Fruit fly (Drosophila melanogaster) whole organism, embryonic: ENCODE data around the gene CG33107.

ENCODE experiments used
- Atf3 ChIP-seq: fragments of 200-800 bp; sonication (Bioruptor generic); optimal IDR thresholded peaks from 3 replicates; lab custom pipeline; 2016; ENCODE audit warnings: missing biosample characterization, missing genetic modification characterization
- B-H2 ChIP-seq: fragments of 200-800 bp; sonication (Bioruptor generic); optimal IDR thresholded peaks from 2 replicates; lab custom pipeline; 2018; ENCODE audit warnings: missing biosample characterization, mild to moderate bottlenecking, missing genetic modification characterization
- CG10209 ChIP-seq: fragments of 200-800 bp; sonication (Bioruptor generic); optimal IDR thresholded peaks from 3 replicates; lab custom pipeline; 2017; ENCODE audit warnings: missing biosample characterization, mild to moderate bottlenecking, missing genetic modification characterization, missing genetic modification reagents
- CG10267 ChIP-seq: fragments of 200-800 bp; sonication (Bioruptor generic); optimal IDR thresholded peaks from 2 replicates; lab custom pipeline; 2018; ENCODE audit warnings: missing biosample characterization, mild to moderate bottlenecking, missing genetic modification characterization, moderate library complexity
- CG10366 ChIP-seq: fragments of 200-800 bp; sonication (Bioruptor generic); IDR thresholded peaks from 2 replicates; pipeline ENCODE4 v1.3.6; 2022; ENCODE audit warnings: missing biosample characterization, missing genetic modification characterization
- CG11085 ChIP-seq: fragments of 200-800 bp; sonication (Bioruptor generic); IDR thresholded peaks from 2 replicates; pipeline ENCODE4 v1.3.6; 2022; ENCODE audit warnings: missing biosample characterization, missing genetic modification characterization
- CG11723 ChIP-seq: fragments of 200-800 bp; sonication (Bioruptor generic); optimal IDR thresholded peaks from 2 replicates; lab custom pipeline; 2017; ENCODE audit warnings: missing biosample characterization, mild to moderate bottlenecking, missing genetic modification characterization
- CG12219 ChIP-seq: fragments of 200-800 bp; sonication (Bioruptor generic); optimal IDR thresholded peaks from 3 replicates; lab custom pipeline; 2018; ENCODE audit warnings: missing biosample characterization, mild to moderate bottlenecking, missing genetic modification characterization
- CG1529 ChIP-seq: fragments of 200-800 bp; sonication (Bioruptor generic); optimal IDR thresholded peaks from 3 replicates; lab custom pipeline; 2018; ENCODE audit warnings: missing biosample characterization, missing genetic modification characterization
- CG15479 ChIP-seq: fragments of 200-800 bp; sonication (Bioruptor generic); optimal IDR thresholded peaks from 3 replicates; lab custom pipeline; 2019; ENCODE audit warnings: missing biosample characterization, mild to moderate bottlenecking, missing genetic modification characterization, moderate library complexity
- CG15514 ChIP-seq: fragments of 200-800 bp; sonication (Bioruptor generic); optimal IDR thresholded peaks from 3 replicates; lab custom pipeline; 2017; ENCODE audit warnings: missing biosample characterization, missing genetic modification characterization, mild to moderate bottlenecking, moderate library complexity, missing genetic modification reagents
- CG15696 ChIP-seq: fragments of 200-800 bp; sonication (Bioruptor generic); optimal IDR thresholded peaks from 2 replicates; lab custom pipeline; 2019; ENCODE audit warnings: missing biosample characterization, mild to moderate bottlenecking, missing genetic modification characterization, moderate library complexity
- CG18262 ChIP-seq: fragments of 200-800 bp; optimal IDR thresholded peaks from 3 replicates; lab custom pipeline; 2019; ENCODE audit warnings: missing biosample characterization, mild to moderate bottlenecking, missing genetic modification characterization, moderate library complexity
- CG18764 ChIP-seq: fragments of 200-800 bp; sonication (Bioruptor generic); optimal IDR thresholded peaks from 3 replicates; lab custom pipeline; 2016; ENCODE audit warnings: missing biosample characterization, missing genetic modification characterization
- CG2116 ChIP-seq: fragments of 200-800 bp; sonication (Bioruptor generic); optimal IDR thresholded peaks from 3 replicates; lab custom pipeline; 2018; ENCODE audit warnings: missing biosample characterization, mild to moderate bottlenecking, missing genetic modification characterization
- CG2202 ChIP-seq: fragments of 200-800 bp; sonication (Bioruptor generic); optimal IDR thresholded peaks from 2 replicates; lab custom pipeline; 2018; ENCODE audit warnings: missing biosample characterization, mild to moderate bottlenecking, missing genetic modification characterization
- CG31365 ChIP-seq: fragments of 200-800 bp; sonication (Bioruptor generic); optimal IDR thresholded peaks from 2 replicates; lab custom pipeline; 2018; ENCODE audit warnings: missing biosample characterization, mild to moderate bottlenecking, missing genetic modification characterization
- CG31441 ChIP-seq: fragments of 200-800 bp; sonication (Bioruptor generic); IDR thresholded peaks from 2 replicates; pipeline ENCODE4 v1.3.6; 2022; ENCODE audit warnings: missing biosample characterization, missing genetic modification characterization
- CG33213 ChIP-seq: fragments of 200-800 bp; sonication (Bioruptor generic); optimal IDR thresholded peaks from 3 replicates; lab custom pipeline; 2016; ENCODE audit warnings: missing biosample characterization, missing genetic modification characterization
- CG6654 ChIP-seq: fragments of 200-800 bp; sonication (Bioruptor generic); optimal IDR thresholded peaks from 2 replicates; lab custom pipeline; 2017; ENCODE audit warnings: missing biosample characterization, mild to moderate bottlenecking, missing genetic modification characterization
- CG8388 ChIP-seq: fragments of 200-800 bp; sonication (Bioruptor generic); optimal IDR thresholded peaks from 2 replicates; lab custom pipeline; 2019; ENCODE audit warnings: missing biosample characterization, mild to moderate bottlenecking, missing genetic modification characterization, moderate library complexity
- CG9817 ChIP-seq: fragments of 200-800 bp; sonication (Bioruptor generic); optimal IDR thresholded peaks from 2 replicates; lab custom pipeline; 2018; ENCODE audit warnings: missing biosample characterization, mild to moderate bottlenecking, missing genetic modification characterization, moderate library complexity
- Camta ChIP-seq: fragments of 200-800 bp; sonication (Bioruptor generic); optimal IDR thresholded peaks from 2 replicates; lab custom pipeline; 2016; ENCODE audit warnings: missing biosample characterization, missing genetic modification characterization
- D ChIP-seq, 2 experiments: fragments of 200-800 bp in 1 of 2; fragments of >200 bp in 1 of 2; sonication (Bioruptor generic) in 1 of 2; optimal IDR thresholded peaks; 2 replicates in 1 of 2; 3 replicates in 1 of 2; lab custom pipeline; 2017; ENCODE audit warnings: mild to moderate bottlenecking in 1 of 2, missing biosample characterization in 1 of 2, missing genetic modification characterization in 1 of 2, missing genetic modification reagents in 1 of 2
- Gsc ChIP-seq: fragments of 200-800 bp; sonication (Bioruptor generic); IDR thresholded peaks from 2 replicates; pipeline ENCODE4 v1.3.6; 2022; ENCODE audit warnings: missing biosample characterization, missing genetic modification characterization
- Hmr ChIP-seq: fragments of 200-800 bp; sonication (Bioruptor generic); optimal IDR thresholded peaks from 3 replicates; lab custom pipeline; 2017; ENCODE audit warnings: mild to moderate bottlenecking, missing biosample characterization, missing genetic modification reagents, missing genetic modification characterization
- Hsf ChIP-seq: fragments of 200-800 bp; sonication (Bioruptor generic); optimal IDR thresholded peaks from 3 replicates; lab custom pipeline; 2016; ENCODE audit warnings: missing biosample characterization, missing genetic modification characterization
- Med ChIP-seq: fragments of 200-800 bp; sonication (Bioruptor generic); peaks from one replicate; lab custom pipeline; 2016; ENCODE audit warnings: missing biosample characterization, missing genetic modification characterization, mild to moderate bottlenecking, inconsistent platforms, moderate library complexity
- NC2β ChIP-seq: fragments of 200-800 bp; sonication (Bioruptor generic); optimal IDR thresholded peaks from 2 replicates; lab custom pipeline; 2016; ENCODE audit warnings: missing biosample characterization, missing genetic modification characterization
- Nf-YA ChIP-seq: fragments of 200-800 bp; sonication (Bioruptor generic); IDR thresholded peaks from 2 replicates; pipeline ENCODE4 v1.3.6; 2022; ENCODE audit warnings: missing biosample characterization, missing genetic modification characterization
- Sox102F ChIP-seq: fragments of 200-800 bp; sonication (Bioruptor generic); optimal IDR thresholded peaks from 2 replicates; lab custom pipeline; 2018; ENCODE audit warnings: missing biosample characterization, mild to moderate bottlenecking, missing genetic modification characterization, moderate library complexity
- YL-1 ChIP-seq: fragments of 200-800 bp; sonication (Bioruptor generic); optimal IDR thresholded peaks from 3 replicates; lab custom pipeline; 2017; ENCODE audit warnings: missing biosample characterization, mild to moderate bottlenecking, missing genetic modification characterization
- bab2 ChIP-seq: fragments of 200-800 bp; sonication (Bioruptor generic); optimal IDR thresholded peaks from 2 replicates; lab custom pipeline; 2016; ENCODE audit warnings: missing biosample characterization, missing genetic modification characterization
- bsh ChIP-seq, 2 experiments: fragments of 200-800 bp; sonication (Bioruptor generic); optimal IDR thresholded peaks; 2 replicates each; lab custom pipeline; 2017 to 2018; ENCODE audit warnings: mild to moderate bottlenecking in 2 of 2, missing biosample characterization in 2 of 2, missing genetic modification characterization in 2 of 2, moderate library complexity in 1 of 2
- ci ChIP-seq: fragments of 200-800 bp; sonication (Bioruptor generic); IDR thresholded peaks from 3 replicates; pipeline ENCODE4 v1.3.6; 2022; ENCODE audit warnings: missing biosample characterization, missing genetic modification characterization
- crol ChIP-seq: fragments of 200-800 bp; sonication (Bioruptor generic); IDR thresholded peaks from 2 replicates; pipeline ENCODE4 v1.3.6; 2022; ENCODE audit warnings: missing biosample characterization, missing genetic modification characterization
- ewg ChIP-seq: fragments of 200-800 bp; sonication (Bioruptor generic); optimal IDR thresholded peaks from 3 replicates; lab custom pipeline; 2017; ENCODE audit warnings: mild to moderate bottlenecking, missing biosample characterization, missing genetic modification reagents, missing genetic modification characterization
- hkb ChIP-seq, 2 experiments: fragments of 200-800 bp in 1 of 2; fragments of >200 bp in 1 of 2; sonication (Bioruptor generic) in 1 of 2; IDR thresholded peaks in 1 of 2; optimal IDR thresholded peaks in 1 of 2; 2 replicates each; pipeline versions ENCODE4 v1.3.6 to Lab custom; 2017 to 2022; ENCODE audit warnings: missing biosample characterization in 1 of 2, missing genetic modification characterization in 1 of 2
- nom ChIP-seq: fragments of 200-800 bp; sonication (Bioruptor generic); optimal IDR thresholded peaks from 2 replicates; lab custom pipeline; 2017; ENCODE audit warnings: missing biosample characterization, missing genetic modification characterization, mild to moderate bottlenecking, moderate library complexity, missing genetic modification reagents
- odd ChIP-seq: fragments of 200-800 bp; sonication (Bioruptor generic); optimal IDR thresholded peaks from 2 replicates; lab custom pipeline; 2017; ENCODE audit warnings: missing biosample characterization, mild to moderate bottlenecking, missing genetic modification characterization
- peb ChIP-seq: fragments of 200-800 bp; sonication (Bioruptor generic); IDR thresholded peaks from 2 replicates; pipeline ENCODE4 v1.3.6; 2022; ENCODE audit warnings: missing biosample characterization, missing genetic modification characterization
- phol ChIP-seq: fragments of 200-800 bp; sonication (Bioruptor generic); optimal IDR thresholded peaks from 3 replicates; lab custom pipeline; 2018; ENCODE audit warnings: missing biosample characterization, mild to moderate bottlenecking, missing genetic modification characterization, moderate library complexity
- pita ChIP-seq: fragments of 200-800 bp; sonication (Bioruptor generic); optimal IDR thresholded peaks from 2 replicates; lab custom pipeline; 2017; ENCODE audit warnings: missing biosample characterization, mild to moderate bottlenecking, missing genetic modification characterization
- salm ChIP-seq: fragments of 200-800 bp; sonication (Bioruptor generic); optimal IDR thresholded peaks from 2 replicates; lab custom pipeline; 2018; ENCODE audit warnings: missing biosample characterization, mild to moderate bottlenecking, missing genetic modification characterization
- seq ChIP-seq: fragments of 200-800 bp; sonication (Bioruptor generic); IDR thresholded peaks from 2 replicates; pipeline ENCODE4 v1.3.6; 2022; ENCODE audit warnings: missing biosample characterization, missing genetic modification characterization
- slbo ChIP-seq: fragments of 200-800 bp; sonication (Bioruptor generic); IDR thresholded peaks from 2 replicates; pipeline ENCODE4 v1.3.6; 2022; ENCODE audit warnings: missing biosample characterization, missing genetic modification characterization
- unc-4 ChIP-seq: fragments of 200-800 bp; sonication (Bioruptor generic); IDR thresholded peaks from 2 replicates; pipeline ENCODE4 v1.3.6; 2022; ENCODE audit warnings: missing biosample characterization, missing genetic modification characterization; ENCODE audit not compliant: partially characterized antibody
- wdn ChIP-seq: fragments of 200-800 bp; sonication (Bioruptor generic); IDR thresholded peaks from 2 replicates; pipeline ENCODE4 v1.3.6; 2022; ENCODE audit warnings: missing biosample characterization, missing genetic modification characterization
- zfh1 ChIP-seq: fragments of 200-800 bp; sonication (Bioruptor generic); IDR thresholded peaks from 3 replicates; pipeline ENCODE4 v1.3.6; 2022; ENCODE audit warnings: missing biosample characterization, missing genetic modification characterization

The CG33107 gene

DNA sequence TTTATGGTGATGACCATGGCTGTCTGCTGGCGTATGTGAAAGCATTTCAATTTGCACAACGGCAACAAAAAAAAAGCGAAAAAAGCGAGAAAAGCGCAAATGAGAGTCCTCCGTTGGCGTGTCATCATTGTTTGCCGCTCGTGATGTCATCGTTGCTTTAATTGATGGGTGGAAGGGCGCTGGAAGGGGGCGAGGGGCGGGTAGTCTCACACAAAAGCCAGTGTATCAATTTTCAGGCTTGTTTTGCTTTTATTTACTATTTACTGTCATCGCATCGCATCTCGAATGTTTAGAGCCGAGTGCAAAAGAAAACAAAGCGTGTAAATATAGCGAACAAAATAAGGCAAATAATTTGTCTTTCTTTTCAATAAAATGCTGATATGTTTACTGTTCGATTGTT is 4.8 kb upstream of the CG33107 start (continued):
- no peak for TF ChIP-seq slbo (GFP tag; lab: Robert Waterston, UW)
- TF ChIP-seq CG18262, result peak; percentile 40
- peak; percentile 32 for TF ChIP-seq CG18764
- TF ChIP-seq CG10209 (GFP tag; lab: Kevin White, UChicago), result peak; percentile 30
- peak; percentile 69 for TF ChIP-seq Sox102F (GFP tag; lab: Kevin White, UChicago)
- peak; percentile 4 for TF ChIP-seq Hmr (GFP tag; lab: Kevin White, UChicago)
- no peak for TF ChIP-seq NC2β (GFP tag; lab: Kevin White, UChicago)
- peak; percentile 0 for TF ChIP-seq CG10267
- TF ChIP-seq D (optimal IDR thresholded peaks at IDR 0.05; lab: Kevin White, UChicago), result no peak
- peak; percentile 56 for TF ChIP-seq D (GFP tag; optimal IDR thresholded peaks at IDR 0.05; lab: Kevin White, UChicago)
- peak; percentile 51 for TF ChIP-seq crol (GFP tag; lab: Robert Waterston, UW)
- no peak for TF ChIP-seq Camta (GFP tag; lab: Kevin White, UChicago)
- no peak for TF ChIP-seq hkb (optimal IDR thresholded peaks at IDR 0.05; lab: Kevin White, UChicago)
- TF ChIP-seq hkb (GFP tag; IDR thresholded peaks at IDR 0.05; lab: Robert Waterston, UW), result peak; percentile 31; the same call in 1 of the 2 replicates
- peak; percentile 56 for TF ChIP-seq nom (GFP tag; lab: Kevin White, UChicago)
- TF ChIP-seq CG15514 (GFP tag; lab: Kevin White, UChicago), result peak; percentile 12
- TF ChIP-seq CG6654, result peak; percentile 13
- TF ChIP-seq ewg, result peak; percentile 35
- peak; percentile 13 for TF ChIP-seq odd (GFP tag; lab: Kevin White, UChicago)
- TF ChIP-seq wdn, result no peak
- peak; percentile 29 for TF ChIP-seq CG8388
- TF ChIP-seq ci (GFP tag; lab: Robert Waterston, UW), result peak; percentile 63; the same call in 1 of the 3 replicates
- peak; percentile 5 for TF ChIP-seq phol (tag; lab: Kevin White, UChicago)
- TF ChIP-seq CG15696 (tag; lab: Kevin White, UChicago), result peak; percentile 45
- peak; percentile 46 for TF ChIP-seq CG12219
- no peak for TF ChIP-seq peb (GFP tag; lab: Robert Waterston, UW)
- TF ChIP-seq CG15479 (GFP tag; lab: Kevin White, UChicago), result no peak
- no peak for TF ChIP-seq CG9817 (tag; lab: Kevin White, UChicago)
- TF ChIP-seq CG31365 (tag; lab: Kevin White, UChicago), result peak; percentile 3
- TF ChIP-seq CG31441 (GFP tag; lab: Robert Waterston, UW), result peak; percentile 42
- TF ChIP-seq Nf-YA, result no peak
- TF ChIP-seq unc-4 (GFP tag; lab: Robert Waterston, UW), result no peak
- no peak for TF ChIP-seq Gsc
- no peak for TF ChIP-seq CG2116 (GFP tag; lab: Kevin White, UChicago)
- TF ChIP-seq salm (tag; lab: Kevin White, UChicago), result peak; percentile 69
- peak; percentile 65 for TF ChIP-seq Med (GFP tag; lab: Kevin White, UChicago)
- TF ChIP-seq bab2 (GFP tag; lab: Kevin White, UChicago), result peak; percentile 31
- TF ChIP-seq CG10366 (GFP tag; lab: Robert Waterston, UW), result no peak
- TF ChIP-seq Hsf, result peak; percentile 0
- TF ChIP-seq bsh (GFP tag; optimal IDR thresholded peaks at IDR 0.05; lab: Kevin White, UChicago), result peak in 1 of 2 experiments; percentile 72
- TF ChIP-seq pita (GFP tag; lab: Kevin White, UChicago), result no peak
- no peak for TF ChIP-seq YL-1 (GFP tag; lab: Kevin White, UChicago)
- 0 out of 3 replicates have a peak, but pooled peaks have one; percentile 10 for TF ChIP-seq zfh1 (GFP tag; lab: Robert Waterston, UW)
- peak; percentile 8 for TF ChIP-seq CG11723
- peak; percentile 16; the same call in 1 of the 2 replicates for TF ChIP-seq seq (GFP tag; lab: Robert Waterston, UW)
- TF ChIP-seq CG11085, result no peak
- TF ChIP-seq Atf3, result peak; percentile 29
- peak; percentile 65 for TF ChIP-seq CG1529 (GFP tag; lab: Kevin White, UChicago)
- TF ChIP-seq CG2202 (tag; lab: Kevin White, UChicago), result peak; percentile 44
- no peak for TF ChIP-seq B-H2 (GFP tag; lab: Kevin White, UChicago)
- TF ChIP-seq CG33213 (GFP tag; lab: Kevin White, UChicago), result no peak
